Fruit fly (Drosophila melanogaster) whole organism, prepupa: Measurements from ENCODE around the gene CG32681.

Source experiments
- CG11294 ChIP-seq: fragments of 200-800 bp; sonication (Bioruptor generic); IDR thresholded peaks from 2 replicates; pipeline ENCODE4 v1.3.6; 2022; ENCODE audit warnings: missing biosample characterization, missing genetic modification characterization
- CG15336 ChIP-seq: fragments of 200-800 bp; sonication (Bioruptor generic); IDR thresholded peaks from 2 replicates; pipeline ENCODE4 v1.3.6; 2022; ENCODE audit warnings: missing biosample characterization, missing genetic modification characterization
- CG6276 ChIP-seq: fragments of 200-800 bp; sonication (Bioruptor generic); optimal IDR thresholded peaks from 2 replicates; lab custom pipeline; 2017; ENCODE audit warnings: missing biosample characterization, mild to moderate bottlenecking, missing genetic modification characterization
- Eip93F ChIP-seq: fragments of 200-800 bp; sonication (Bioruptor generic); optimal IDR thresholded peaks from 2 replicates; lab custom pipeline; 2016; ENCODE audit warnings: missing biosample characterization, mild to moderate bottlenecking, missing genetic modification characterization
- Lpt ChIP-seq: fragments of 200-800 bp; sonication (Bioruptor generic); optimal IDR thresholded peaks from 3 replicates; lab custom pipeline; 2016; ENCODE audit warnings: missing biosample characterization, missing genetic modification characterization
- pdm3 ChIP-seq: fragments of 200-800 bp; sonication (Bioruptor generic); optimal IDR thresholded peaks from 3 replicates; lab custom pipeline; 2016; ENCODE audit warnings: missing biosample characterization, missing genetic modification characterization
- vri ChIP-seq: fragments of 200-800 bp; sonication (Bioruptor generic); optimal IDR thresholded peaks from 3 replicates; lab custom pipeline; 2016; ENCODE audit warnings: missing biosample characterization, mild to moderate bottlenecking, missing genetic modification characterization

DNA sequence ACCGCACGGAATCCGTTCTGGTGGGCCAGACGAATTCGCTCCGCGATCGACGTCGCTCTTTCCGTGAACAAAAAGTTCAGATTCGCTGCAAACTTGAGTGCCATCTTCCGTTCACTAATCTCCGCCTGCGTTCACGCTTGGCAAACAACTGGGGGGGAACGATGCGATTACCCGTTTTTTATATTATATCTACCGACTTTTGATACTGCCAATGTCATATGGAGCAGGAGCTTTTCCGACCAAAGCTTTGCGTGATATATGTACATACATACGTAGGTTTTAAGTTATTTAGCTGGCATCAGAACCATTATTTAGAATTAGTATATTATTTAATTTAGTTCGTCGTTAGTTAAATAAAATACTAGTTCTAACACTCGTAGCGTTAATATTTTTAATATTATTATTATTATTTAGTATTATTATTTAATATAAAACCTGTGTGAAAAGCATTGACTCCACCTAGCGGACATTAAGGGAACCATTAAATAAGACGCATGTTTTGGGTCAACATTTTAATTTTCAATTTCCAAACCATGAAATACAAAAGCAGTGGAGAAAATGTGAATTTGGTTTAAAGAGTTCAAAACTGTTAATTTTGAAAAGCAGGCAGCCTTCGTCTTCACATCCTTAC lies 51.4 kb downstream of the CG32681 start, which contains the start of gene Gip:
- TF ChIP-seq CG15336 (GFP tag; lab: Robert Waterston, UW) (peak; percentile 28; the same call in 1 of the 2 replicates), vri (GFP tag; lab: Kevin White, UChicago) (peak; percentile 64), CG6276 (GFP tag; lab: Kevin White, UChicago) (no peak), CG11294 (GFP tag; lab: Robert Waterston, UW) (no peak), Eip93F (GFP tag; lab: Kevin White, UChicago) (peak; percentile 47), pdm3 (GFP tag; lab: Kevin White, UChicago) (peak; percentile 22), Lpt (GFP tag; lab: Kevin White, UChicago) (no peak)
